Worm (Caenorhabditis elegans) whole organism, L3 larva: ENCODE data around the gene ZK666.8.

ENCODE experiments used
- ama-1 ChIP-seq: fragments of 150-350 bp; optimal IDR thresholded peaks from 2 replicates; lab custom pipeline; 2018
- daf-12 ChIP-seq: fragments of 150-350 bp; optimal IDR thresholded peaks from 2 replicates; lab custom pipeline; 2014; ENCODE audit warnings: missing biosample characterization, missing genetic modification reagents, missing genetic modification characterization
- fos-1 ChIP-seq: fragments of 150-350 bp; optimal IDR thresholded peaks from 2 replicates; lab custom pipeline; 2014; ENCODE audit warnings: missing biosample characterization, missing genetic modification characterization
- hmg-11 ChIP-seq: sonication (generic microtip); optimal IDR thresholded peaks from 2 replicates; lab custom pipeline; 2016; ENCODE audit warnings: missing genetic modification characterization, missing compliant biosample characterization
- lin-39 ChIP-seq: fragments of 150-350 bp; optimal IDR thresholded peaks from 2 replicates; lab custom pipeline; 2018; ENCODE audit warnings: missing biosample characterization, missing genetic modification reagents, missing genetic modification characterization
- nfya-1 ChIP-seq: sonication (generic microtip); optimal IDR thresholded peaks from 2 replicates; lab custom pipeline; 2017; ENCODE audit warnings: missing genetic modification characterization, mild to moderate bottlenecking, missing compliant biosample characterization, antibody characterized with exemption, moderate library complexity; ENCODE audit not compliant: insufficient read depth
- nhr-11 ChIP-seq: fragments of 150-350 bp; optimal IDR thresholded peaks from 2 replicates; lab custom pipeline; 2014; ENCODE audit warnings: missing biosample characterization, missing genetic modification characterization
- nhr-12 ChIP-seq: fragments of 150-350 bp; optimal IDR thresholded peaks from 2 replicates; lab custom pipeline; 2014; ENCODE audit warnings: missing biosample characterization, missing genetic modification characterization
- nhr-237 ChIP-seq: fragments of 150-350 bp; optimal IDR thresholded peaks from 2 replicates; lab custom pipeline; 2014; ENCODE audit warnings: missing biosample characterization, missing genetic modification characterization
- pha-4 ChIP-seq: fragments of 150-350 bp; optimal IDR thresholded peaks from 2 replicates; lab custom pipeline; 2014; ENCODE audit warnings: missing biosample characterization, missing genetic modification reagents, missing genetic modification characterization
- pqm-1 ChIP-seq: fragments of 150-350 bp; optimal IDR thresholded peaks from 2 replicates; lab custom pipeline; 2017; ENCODE audit warnings: missing biosample characterization, missing genetic modification characterization, inconsistent platforms
- snpc-4 ChIP-seq: fragments of 150-350 bp; optimal IDR thresholded peaks from 2 replicates; lab custom pipeline; 2014; ENCODE audit warnings: missing biosample characterization, missing genetic modification characterization

DNA sequence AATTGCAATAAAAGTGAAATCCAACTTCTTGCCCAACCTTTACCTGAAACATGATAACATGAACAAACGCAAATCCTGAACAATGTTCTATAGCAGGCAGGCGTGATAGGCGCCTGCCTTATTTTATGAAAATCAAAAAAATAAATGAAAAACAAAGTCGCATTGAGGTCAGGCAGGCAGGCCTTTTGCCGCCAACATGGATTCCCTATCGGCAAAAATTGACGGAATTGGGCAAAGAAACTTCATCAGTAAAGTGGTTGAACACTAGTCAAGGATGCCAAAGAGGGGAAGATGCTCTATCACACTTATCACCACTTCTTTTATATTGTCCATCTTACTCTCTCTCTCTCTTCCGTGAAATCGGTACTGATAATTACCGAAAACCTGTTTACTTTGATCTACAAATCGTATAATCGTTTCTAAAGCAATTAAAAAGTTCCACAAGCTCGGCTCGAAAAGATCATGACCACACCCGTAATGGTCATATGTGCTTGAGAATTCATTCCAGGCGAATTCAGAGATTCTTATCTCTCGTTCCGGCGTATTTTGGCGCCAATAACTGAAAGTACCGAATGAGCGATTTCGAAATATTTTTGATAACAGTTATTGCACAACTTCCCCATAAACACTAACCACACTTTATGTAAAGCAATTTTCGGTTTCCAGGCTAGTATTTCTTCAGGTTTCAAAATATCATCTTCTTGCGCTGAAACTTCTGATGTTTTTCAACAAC lies 10.9 kb downstream of the ZK666.8 start, which contains the start of the genes clec-60 and ZK666.11:
- no peak for TF ChIP-seq lin-39
- no peak for TF ChIP-seq nhr-237
- TF ChIP-seq fos-1 (tag; lab: Kevin White, UChicago), result no peak
- no peak for TF ChIP-seq nhr-11 (tag; lab: Kevin White, UChicago)
- TF ChIP-seq nfya-1, result no peak
- peak; percentile 36 for TF ChIP-seq pqm-1
- no peak for TF ChIP-seq nhr-12 (tag; lab: Kevin White, UChicago)
- no peak for TF ChIP-seq hmg-11 (tag; lab: Kevin White, UChicago)
- TF ChIP-seq snpc-4, result no peak
- TF ChIP-seq daf-12, result no peak
- no peak for TF ChIP-seq pha-4 (tag; lab: Kevin White, UChicago)
- no peak for TF ChIP-seq ama-1 (lab: Kevin White, UChicago)
